Fruit fly (Drosophila melanogaster) whole organism, embryonic: Measurements from ENCODE around the gene cno.
A peak's percentile ranks its signal among the peaks of the same experiment; 100 is the strongest.

Experiments
- Abd-B ChIP-seq: fragments of 200-800 bp; sonication (Bioruptor generic); optimal IDR thresholded peaks from 2 replicates; lab custom pipeline; 2018; ENCODE audit warnings: missing biosample characterization, mild to moderate bottlenecking, missing genetic modification characterization, moderate library complexity
- Bdp1 ChIP-seq: fragments of 200-800 bp; sonication (Bioruptor generic); optimal IDR thresholded peaks from 3 replicates; lab custom pipeline; 2016; ENCODE audit warnings: missing biosample characterization, missing genetic modification characterization
- CG10654 ChIP-seq: fragments of 200-800 bp; sonication (Bioruptor generic); optimal IDR thresholded peaks from 2 replicates; lab custom pipeline; 2016; ENCODE audit warnings: missing biosample characterization, missing genetic modification characterization
- CG11695 ChIP-seq: fragments of 200-800 bp; sonication (Bioruptor generic); IDR thresholded peaks from 3 replicates; pipeline ENCODE4 v1.3.6; 2022; ENCODE audit warnings: missing biosample characterization, missing genetic modification characterization
- CG11696 ChIP-seq: fragments of 200-800 bp; sonication (Bioruptor generic); IDR thresholded peaks from 2 replicates; pipeline ENCODE4 v1.3.6; 2022; ENCODE audit warnings: missing biosample characterization, missing genetic modification characterization
- CG12659 ChIP-seq: fragments of 200-800 bp; sonication (Bioruptor generic); optimal IDR thresholded peaks from 3 replicates; lab custom pipeline; 2017; ENCODE audit warnings: mild to moderate bottlenecking, missing biosample characterization, missing genetic modification reagents, missing genetic modification characterization
- CG13296 ChIP-seq: fragments of 200-800 bp; sonication (Bioruptor generic); optimal IDR thresholded peaks from 3 replicates; lab custom pipeline; 2018; ENCODE audit warnings: missing biosample characterization, mild to moderate bottlenecking, missing genetic modification characterization
- CG15479 ChIP-seq: fragments of 200-800 bp; sonication (Bioruptor generic); optimal IDR thresholded peaks from 3 replicates; lab custom pipeline; 2019; ENCODE audit warnings: missing biosample characterization, mild to moderate bottlenecking, missing genetic modification characterization, moderate library complexity
- CG15696 ChIP-seq: fragments of 200-800 bp; sonication (Bioruptor generic); optimal IDR thresholded peaks from 2 replicates; lab custom pipeline; 2019; ENCODE audit warnings: missing biosample characterization, mild to moderate bottlenecking, missing genetic modification characterization, moderate library complexity
- CG16813 ChIP-seq: fragments of 200-800 bp; sonication (Bioruptor generic); IDR thresholded peaks from 3 replicates; pipeline ENCODE4 v1.3.6; 2022; ENCODE audit warnings: missing biosample characterization, missing genetic modification characterization; ENCODE audit not compliant: partially characterized antibody
- CG18599 ChIP-seq: fragments of 200-800 bp; sonication (Bioruptor generic); optimal IDR thresholded peaks from 3 replicates; lab custom pipeline; 2017; ENCODE audit warnings: missing biosample characterization, missing genetic modification characterization, mild to moderate bottlenecking, moderate library complexity, missing genetic modification reagents
- CG2129 ChIP-seq: fragments of 200-800 bp; sonication (Bioruptor generic); IDR thresholded peaks from 2 replicates; pipeline ENCODE4 v1.3.6; 2022; ENCODE audit warnings: missing biosample characterization, missing genetic modification characterization; ENCODE audit not compliant: partially characterized antibody
- CG30403 ChIP-seq: fragments of 200-800 bp; sonication (Bioruptor generic); optimal IDR thresholded peaks from 3 replicates; lab custom pipeline; 2016; ENCODE audit warnings: missing biosample characterization, missing genetic modification characterization
- CG31388 ChIP-seq: fragments of 200-800 bp; sonication (Bioruptor generic); optimal IDR thresholded peaks from 2 replicates; lab custom pipeline; 2016; ENCODE audit warnings: missing biosample characterization, missing genetic modification characterization
- CG33213 ChIP-seq: fragments of 200-800 bp; sonication (Bioruptor generic); optimal IDR thresholded peaks from 3 replicates; lab custom pipeline; 2016; ENCODE audit warnings: missing biosample characterization, missing genetic modification characterization
- CG4707 ChIP-seq: fragments of 200-800 bp; sonication (Bioruptor generic); optimal IDR thresholded peaks from 2 replicates; lab custom pipeline; 2018; ENCODE audit warnings: missing biosample characterization, mild to moderate bottlenecking, missing genetic modification characterization, moderate library complexity
- CG7556 ChIP-seq: fragments of 200-800 bp; sonication (Bioruptor generic); optimal IDR thresholded peaks from 2 replicates; lab custom pipeline; 2017; ENCODE audit warnings: missing biosample characterization, mild to moderate bottlenecking, missing genetic modification characterization
- CG7786 ChIP-seq: fragments of 200-800 bp; sonication (Bioruptor generic); optimal IDR thresholded peaks from 2 replicates; lab custom pipeline; 2016; ENCODE audit warnings: missing biosample characterization, missing genetic modification characterization
- CG9817 ChIP-seq: fragments of 200-800 bp; sonication (Bioruptor generic); optimal IDR thresholded peaks from 2 replicates; lab custom pipeline; 2018; ENCODE audit warnings: missing biosample characterization, mild to moderate bottlenecking, missing genetic modification characterization, moderate library complexity
- Dfd ChIP-seq, 2 experiments: fragments of >200 bp; optimal IDR thresholded peaks; 2 replicates each; lab custom pipeline; 2017; ENCODE audit warnings: missing biosample characterization in 2 of 2, missing genetic modification characterization in 2 of 2
- Drgx ChIP-seq: fragments of 200-800 bp; sonication (Bioruptor generic); IDR thresholded peaks from 2 replicates; pipeline ENCODE4 v1.3.6; 2022; ENCODE audit warnings: missing biosample characterization, missing genetic modification characterization
- E2f2 ChIP-seq: fragments of 200-800 bp; sonication (Bioruptor generic); IDR thresholded peaks from 2 replicates; pipeline ENCODE4 v1.3.6; 2022; ENCODE audit warnings: missing biosample characterization, missing genetic modification characterization
- HLH4C ChIP-seq: fragments of 200-800 bp; sonication (Bioruptor generic); IDR thresholded peaks from 3 replicates; pipeline ENCODE4 v1.3.6; 2022; ENCODE audit warnings: missing biosample characterization, missing genetic modification characterization; ENCODE audit not compliant: partially characterized antibody
- Hr78 ChIP-seq, 2 experiments: fragments of 200-800 bp in 1 of 2; fragments of >200 bp in 1 of 2; sonication (Bioruptor generic) in 1 of 2; optimal IDR thresholded peaks; 2 replicates each; lab custom pipeline; 2017 to 2019; ENCODE audit warnings: missing biosample characterization in 2 of 2, missing genetic modification characterization in 2 of 2, mild to moderate bottlenecking in 1 of 2, moderate library complexity in 1 of 2
- Mes4 ChIP-seq: fragments of 200-800 bp; sonication (Bioruptor generic); optimal IDR thresholded peaks from 2 replicates; lab custom pipeline; 2016; ENCODE audit warnings: missing biosample characterization, missing genetic modification characterization
- PHDP ChIP-seq: fragments of 200-800 bp; sonication (Bioruptor generic); optimal IDR thresholded peaks from 3 replicates; lab custom pipeline; 2018; ENCODE audit warnings: missing biosample characterization, mild to moderate bottlenecking, missing genetic modification characterization, moderate library complexity
- Ravus ChIP-seq: fragments of 200-800 bp; sonication (Bioruptor generic); IDR thresholded peaks from 2 replicates; pipeline ENCODE4 v1.3.6; 2022; ENCODE audit warnings: missing biosample characterization, missing genetic modification characterization
- Xbp1 ChIP-seq: fragments of 200-800 bp; sonication (Bioruptor generic); optimal IDR thresholded peaks from 3 replicates; lab custom pipeline; 2016; ENCODE audit warnings: missing biosample characterization, mild to moderate bottlenecking, missing genetic modification characterization
- cato ChIP-seq: fragments of 200-800 bp; sonication (Bioruptor generic); optimal IDR thresholded peaks from 2 replicates; lab custom pipeline; 2016; ENCODE audit warnings: missing biosample characterization, missing genetic modification characterization, borderline replicate concordance
- chinmo ChIP-seq: fragments of 200-800 bp; sonication (Bioruptor generic); IDR thresholded peaks from 4 replicates; pipeline ENCODE4 v1.3.6; 2022; ENCODE audit warnings: missing biosample characterization, missing genetic modification characterization; ENCODE audit not compliant: partially characterized antibody
- crc ChIP-seq: fragments of 200-800 bp; sonication (Bioruptor generic); optimal IDR thresholded peaks from 2 replicates; lab custom pipeline; 2016; ENCODE audit warnings: missing biosample characterization, missing genetic modification characterization
- dati ChIP-seq: fragments of 200-800 bp; sonication (Bioruptor generic); IDR thresholded peaks from 2 replicates; pipeline ENCODE4 v1.3.6; 2022; ENCODE audit warnings: missing biosample characterization, missing genetic modification characterization
- disco-r ChIP-seq: fragments of 200-800 bp; sonication (Bioruptor generic); optimal IDR thresholded peaks from 2 replicates; lab custom pipeline; 2016; ENCODE audit warnings: missing biosample characterization, missing genetic modification characterization
- ems ChIP-seq: fragments of 200-800 bp; sonication (Bioruptor generic); optimal IDR thresholded peaks from 3 replicates; lab custom pipeline; 2016; ENCODE audit warnings: missing biosample characterization, missing genetic modification characterization
- esg ChIP-seq: fragments of 200-800 bp; sonication (Bioruptor generic); conservative IDR thresholded peaks from 2 replicates; pipeline ENCODE4 v1.3.6; 2022; ENCODE audit warnings: missing biosample characterization, missing genetic modification characterization
- gro ChIP-seq: fragments of 200-800 bp; sonication (Bioruptor generic); optimal IDR thresholded peaks from 2 replicates; lab custom pipeline; 2016; ENCODE audit warnings: missing biosample characterization, missing genetic modification characterization
- gsb ChIP-seq: fragments of 200-800 bp; sonication (Bioruptor generic); IDR thresholded peaks from 2 replicates; pipeline ENCODE4 v1.3.6; 2022; ENCODE audit warnings: missing biosample characterization, missing genetic modification characterization
- gsb-n ChIP-seq: fragments of 200-800 bp; sonication (Bioruptor generic); optimal IDR thresholded peaks from 3 replicates; lab custom pipeline; 2018; ENCODE audit warnings: missing biosample characterization, mild to moderate bottlenecking, missing genetic modification characterization
- her ChIP-seq: fragments of 200-800 bp; sonication (Bioruptor generic); optimal IDR thresholded peaks from 2 replicates; lab custom pipeline; 2016; ENCODE audit warnings: missing biosample characterization, missing genetic modification characterization
- nerfin-2 ChIP-seq: fragments of 200-800 bp; sonication (Bioruptor generic); IDR thresholded peaks from 2 replicates; pipeline ENCODE4 v1.3.6; 2022; ENCODE audit warnings: missing biosample characterization, missing genetic modification characterization; ENCODE audit not compliant: partially characterized antibody
- otp ChIP-seq: fragments of 200-800 bp; sonication (Bioruptor generic); IDR thresholded peaks from 3 replicates; pipeline ENCODE4, ENCODE4 v1.3.6; 2022; ENCODE audit warnings: missing biosample characterization, missing genetic modification characterization
- pnt ChIP-seq: fragments of 200-800 bp; sonication (Bioruptor generic); optimal IDR thresholded peaks from 3 replicates; lab custom pipeline; 2016; ENCODE audit warnings: missing biosample characterization, missing genetic modification characterization
- slbo ChIP-seq: fragments of 200-800 bp; sonication (Bioruptor generic); IDR thresholded peaks from 2 replicates; pipeline ENCODE4 v1.3.6; 2022; ENCODE audit warnings: missing biosample characterization, missing genetic modification characterization
- slp2 ChIP-seq: fragments of 200-800 bp; sonication (Bioruptor generic); optimal IDR thresholded peaks from 2 replicates; lab custom pipeline; 2016; ENCODE audit warnings: missing biosample characterization, missing genetic modification characterization
- sug ChIP-seq: fragments of 200-800 bp; optimal IDR thresholded peaks from 2 replicates; lab custom pipeline; 2019; ENCODE audit warnings: missing biosample characterization, mild to moderate bottlenecking, missing genetic modification characterization, moderate library complexity
- trh ChIP-seq: fragments of 200-800 bp; sonication (Bioruptor generic); optimal IDR thresholded peaks from 2 replicates; lab custom pipeline; 2016; ENCODE audit warnings: missing biosample characterization, missing genetic modification characterization
- unpg ChIP-seq: fragments of 200-800 bp; sonication (Bioruptor generic); optimal IDR thresholded peaks from 3 replicates; lab custom pipeline; 2018; ENCODE audit warnings: missing biosample characterization, mild to moderate bottlenecking, missing genetic modification characterization, moderate library complexity
- vfl ChIP-seq: fragments of 200-800 bp; sonication (Bioruptor generic); optimal IDR thresholded peaks from 2 replicates; lab custom pipeline; 2016; ENCODE audit warnings: missing biosample characterization, missing genetic modification characterization
- yki ChIP-seq: fragments of >200 bp; optimal IDR thresholded peaks from 3 replicates; lab custom pipeline; 2018

Gene cno

dm6 chr3R:5256462-5257146 is 39.3 kb upstream of the cno start, which contains the start of the genes Enoph and Hph (continued):
- TF ChIP-seq CG10654 (peak; percentile 46), ems (GFP tag; lab: Kevin White, UChicago) (peak; percentile 38), her (GFP tag; lab: Kevin White, UChicago) (peak; percentile 36), E2f2 (GFP tag; lab: Robert Waterston, UW) (peak; percentile 52; the same call in 1 of the 2 replicates), Dfd (GFP tag; optimal IDR thresholded peaks at IDR 0.05; lab: Kevin White, UChicago) (no peak), gro (GFP tag; lab: Kevin White, UChicago) (peak; percentile 5), CG11696 (no peak), CG13296 (peak; percentile 57), PHDP (peak; percentile 58), otp (GFP tag; lab: Robert Waterston, UW) (no peak), slp2 (GFP tag; lab: Kevin White, UChicago) (no peak), CG12659 (GFP tag; lab: Kevin White, UChicago) (peak; percentile 85), slbo (GFP tag; lab: Robert Waterston, UW) (peak; percentile 52; the same call in 1 of the 2 replicates), crc (peak; percentile 25), CG33213 (peak; percentile 46), Abd-B (peak; percentile 79), nerfin-2 (GFP tag; lab: Robert Waterston, UW) (peak; percentile 68), Mes4 (peak; percentile 15), CG16813 (peak; percentile 84), esg (peak; percentile 54; the same call in 1 of the 2 replicates), Bdp1 (GFP tag; lab: Kevin White, UChicago) (no peak), CG15479 (GFP tag; lab: Kevin White, UChicago) (no peak), CG11695 (GFP tag; lab: Robert Waterston, UW) (0 out of 3 replicates have a peak, but pooled peaks have one; percentile 42), cato (GFP tag; lab: Kevin White, UChicago) (no peak), CG31388 (GFP tag; lab: Kevin White, UChicago) (no peak), trh (GFP tag; lab: Kevin White, UChicago) (peak; percentile 33), unpg (GFP tag; lab: Kevin White, UChicago) (peak; percentile 46), Xbp1 (GFP tag; lab: Kevin White, UChicago) (peak; percentile 69), CG18599 (peak; percentile 72), Drgx (GFP tag; lab: Robert Waterston, UW) (peak; percentile 53; the same call in 1 of the 2 replicates), CG7556 (GFP tag; lab: Kevin White, UChicago) (peak; percentile 58), gsb-n (tag; lab: Kevin White, UChicago) (peak; percentile 44), pnt (peak; percentile 6), dati (no peak), yki (no peak), vfl (GFP tag; lab: Kevin White, UChicago) (peak; percentile 13), CG30403 (GFP tag; lab: Kevin White, UChicago) (peak; percentile 77), sug (peak; percentile 65), Hr78 (GFP tag; optimal IDR thresholded peaks at IDR 0.05; lab: Kevin White, UChicago) (no peak), CG4707 (GFP tag; lab: Kevin White, UChicago) (no peak), Ravus (GFP tag; lab: Robert Waterston, UW) (no peak), CG2129 (peak; percentile 44), gsb (GFP tag; lab: Robert Waterston, UW) (no peak), chinmo (GFP tag; lab: Robert Waterston, UW) (peak; percentile 84; the same call in 2 of the 4 replicates), HLH4C (peak; percentile 81), CG15696 (tag; lab: Kevin White, UChicago) (peak; percentile 57), CG9817 (tag; lab: Kevin White, UChicago) (peak; percentile 70), disco-r (GFP tag; lab: Kevin White, UChicago) (no peak), CG7786 (GFP tag; lab: Kevin White, UChicago) (peak; percentile 51)
